Fruit fly (Drosophila melanogaster): ENCODE data around the gene Cog4.
A peak's percentile ranks its signal among the peaks of the same experiment; 100 is the strongest.

DNA sequence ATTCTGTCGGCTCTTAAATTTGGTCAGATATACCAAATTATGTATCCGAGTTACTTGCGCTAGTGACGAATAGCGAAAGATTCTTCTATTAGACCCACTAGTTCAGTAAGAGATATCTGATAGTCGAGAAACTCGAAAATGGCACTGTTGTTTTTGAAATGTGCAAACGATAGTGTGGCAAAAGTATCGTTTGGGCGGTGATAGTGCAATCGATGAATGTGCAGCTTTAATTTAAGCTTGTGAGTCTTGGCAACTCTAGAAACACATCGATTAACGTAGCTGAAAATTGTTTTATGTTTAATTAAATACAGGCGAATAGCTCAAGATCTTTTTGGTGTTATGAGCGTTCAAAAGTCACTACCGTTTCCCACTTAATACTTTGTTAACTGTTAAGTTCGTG lies 51.1 kb downstream of the Cog4 start, which contains the start of gene STUB1:
- TF ChIP-seq esn (GFP tag; optimal IDR thresholded peaks at IDR 0.05) (peak; percentile 36), pdm3 (GFP tag; optimal IDR thresholded peaks at IDR 0.05) (no peak), CG3032 (tag; optimal IDR thresholded peaks at IDR 0.05) (no peak), topi (GFP tag; optimal IDR thresholded peaks at IDR 0.05) (no peak), CG4318 (GFP tag; optimal IDR thresholded peaks at IDR 0.05) (no peak), CG1621 (tag; optimal IDR thresholded peaks at IDR 0.05) (no peak), Eip75B (GFP tag; optimal IDR thresholded peaks at IDR 0.05) (no peak)

All from whole organism, prepupa.